Worm (Caenorhabditis elegans) whole organism, early embryonic: ENCODE results near the gene snt-5.

Experiments used
- F13C5.2 ChIP-seq: sonication (generic microtip); optimal IDR thresholded peaks from 2 replicates; lab custom pipeline; 2017; ENCODE audit warnings: mild to moderate bottlenecking, missing genetic modification characterization, inconsistent platforms, missing compliant biosample characterization
- ama-1 ChIP-seq: fragments of 150-350 bp; optimal IDR thresholded peaks from 2 replicates; lab custom pipeline; 2014
- ceh-36 ChIP-seq: sonication (generic microtip); optimal IDR thresholded peaks from 2 replicates; lab custom pipeline; 2016; ENCODE audit warnings: missing genetic modification characterization, inconsistent platforms, missing compliant biosample characterization
- ets-7 ChIP-seq: sonication (generic microtip); optimal IDR thresholded peaks from 2 replicates; lab custom pipeline; 2016; ENCODE audit warnings: missing genotype, missing genetic modification characterization, missing compliant biosample characterization
- flt-1 ChIP-seq: fragments of 200-800 bp; sonication (Bioruptor generic); IDR thresholded peaks from 2 replicates; pipeline ENCODE4 v1.3.6; 2022; ENCODE audit warnings: missing genetic modification characterization, missing compliant biosample characterization
- hmg-4 ChIP-seq: fragments of 200-800 bp; sonication (Bioruptor generic); optimal IDR thresholded peaks from 2 replicates; lab custom pipeline; 2018; ENCODE audit warnings: mild to moderate bottlenecking, missing genetic modification characterization, missing compliant biosample characterization
- hnd-1 ChIP-seq: sonication (generic microtip); optimal IDR thresholded peaks from 2 replicates; lab custom pipeline; 2016; ENCODE audit warnings: missing genetic modification characterization, missing compliant biosample characterization
- pes-1 ChIP-seq: fragments of 200-800 bp; sonication (Bioruptor generic); IDR thresholded peaks from 2 replicates; pipeline ENCODE4 v1.3.6; 2022; ENCODE audit warnings: missing genetic modification reagents, missing genetic modification characterization, missing compliant biosample characterization
- tbx-37 ChIP-seq: fragments of 200-800 bp; sonication (Bioruptor generic); conservative IDR thresholded peaks from 2 replicates; pipeline ENCODE4 v1.3.6; 2022; ENCODE audit warnings: missing genetic modification reagents, missing genetic modification characterization, missing compliant biosample characterization

DNA sequence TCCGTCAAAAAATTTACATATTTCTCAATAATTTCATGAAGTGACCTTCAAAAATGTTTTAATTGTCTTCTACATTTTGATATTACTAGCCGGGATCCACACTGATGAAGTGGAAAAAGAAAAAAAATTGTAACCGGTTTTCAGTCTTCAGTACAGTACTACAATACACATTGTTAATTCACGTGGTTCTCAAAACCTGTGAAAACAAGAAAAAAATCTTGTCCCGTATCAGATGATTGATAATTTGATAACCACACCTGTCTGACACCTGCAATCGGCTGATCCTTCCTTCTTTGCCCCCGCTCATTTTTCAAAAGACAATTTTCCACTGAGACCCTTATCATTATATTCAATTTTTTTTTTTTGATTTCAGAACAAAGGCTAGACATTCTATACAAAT is 27.5 kb upstream of the snt-5 start, which contains the start of gene R09B5.11:
- no peak for TF ChIP-seq hmg-4
- no peak for TF ChIP-seq pes-1
- no peak for TF ChIP-seq ama-1 (lab: Kevin White, UChicago)
- TF ChIP-seq ceh-36 (tag; lab: Kevin White, UChicago), result no peak
- TF ChIP-seq F13C5.2, result no peak
- TF ChIP-seq hnd-1 (tag; lab: Kevin White, UChicago), result no peak
- TF ChIP-seq tbx-37 (GFP tag; lab: Robert Waterston, UW), result no peak
- no peak for TF ChIP-seq flt-1 (GFP tag; lab: Robert Waterston, UW)
- no peak for TF ChIP-seq ets-7
